Worm (Caenorhabditis elegans) whole organism, L2 larva: Measurements from ENCODE around the gene acs-10.

Experiments
- ZK546.5 ChIP-seq: sonication (generic microtip); optimal IDR thresholded peaks from 2 replicates; lab custom pipeline; 2017; ENCODE audit warnings: missing biosample characterization, missing genetic modification characterization
- ama-1 ChIP-seq: fragments of 150-350 bp; optimal IDR thresholded peaks from 2 replicates; lab custom pipeline; 2018; ENCODE audit warnings: inconsistent platforms
- elt-1 ChIP-seq: fragments of 150-350 bp; optimal IDR thresholded peaks from 2 replicates; lab custom pipeline; 2014; ENCODE audit warnings: missing biosample characterization, missing genetic modification characterization
- lin-13 ChIP-seq: fragments of 150-350 bp; optimal IDR thresholded peaks from 2 replicates; lab custom pipeline; 2014; ENCODE audit warnings: missing biosample characterization, missing genetic modification reagents, missing genetic modification characterization
- lin-39 ChIP-seq: fragments of 150-350 bp; optimal IDR thresholded peaks from 2 replicates; lab custom pipeline; 2014; ENCODE audit warnings: missing biosample characterization, missing genetic modification reagents, missing genetic modification characterization
- lsy-2 ChIP-seq, 2 experiments: fragments of 150-350 bp in 1 of 2; sonication (generic microtip) in 1 of 2; optimal IDR thresholded peaks; 2 replicates each; lab custom pipeline; 2014 to 2017; ENCODE audit warnings: missing biosample characterization in 2 of 2, missing genetic modification characterization in 2 of 2
- mdl-1 ChIP-seq, 2 experiments: fragments of 150-350 bp in 1 of 2; sonication (generic microtip) in 1 of 2; optimal IDR thresholded peaks; 2 replicates each; lab custom pipeline; 2017; ENCODE audit warnings: missing biosample characterization in 2 of 2, missing genetic modification characterization in 2 of 2
- nhr-10 ChIP-seq: sonication (generic microtip); optimal IDR thresholded peaks from 2 replicates; lab custom pipeline; 2017; ENCODE audit warnings: missing biosample characterization, missing genetic modification characterization
- nhr-11 ChIP-seq: fragments of 150-350 bp; optimal IDR thresholded peaks from 2 replicates; lab custom pipeline; 2014; ENCODE audit warnings: missing biosample characterization, missing genetic modification characterization
- skn-1 ChIP-seq: sonication (generic microtip); optimal IDR thresholded peaks from 2 replicates; lab custom pipeline; 2017; ENCODE audit warnings: missing biosample characterization, missing genetic modification characterization
- snpc-4 ChIP-seq: fragments of 150-350 bp; optimal IDR thresholded peaks from 2 replicates; lab custom pipeline; 2014; ENCODE audit warnings: missing biosample characterization, missing genetic modification characterization
- unc-62 ChIP-seq: fragments of 150-350 bp; optimal IDR thresholded peaks from 2 replicates; lab custom pipeline; 2014; ENCODE audit warnings: missing biosample characterization, missing genetic modification reagents, missing genetic modification characterization
- zag-1 ChIP-seq: fragments of 150-350 bp; optimal IDR thresholded peaks from 2 replicates; lab custom pipeline; 2014; ENCODE audit warnings: missing biosample characterization, missing genetic modification characterization
- ztf-4 ChIP-seq: fragments of 150-350 bp; optimal IDR thresholded peaks from 2 replicates; lab custom pipeline; 2014; ENCODE audit warnings: missing biosample characterization, missing genetic modification characterization

DNA sequence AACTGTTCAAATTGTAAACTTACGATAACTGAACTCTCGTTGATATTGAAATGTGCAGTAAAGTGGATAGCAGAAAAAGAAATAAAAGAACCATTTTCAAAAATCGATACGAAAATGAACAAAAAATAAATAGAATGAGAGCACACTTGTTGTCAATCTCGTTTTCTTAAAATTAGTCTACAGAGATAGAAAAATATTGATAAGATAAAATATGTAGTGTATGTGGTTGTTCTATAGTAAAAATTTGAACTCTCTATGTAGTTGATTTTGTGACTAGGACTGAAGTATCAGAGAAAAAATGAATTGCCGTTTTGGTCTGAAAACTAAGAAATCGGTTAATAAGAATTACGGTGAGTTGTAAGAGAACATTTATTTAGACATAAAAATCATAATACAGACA lies 25.0 kb downstream of the acs-10 start, which contains the start of gene cest-2.1:
- TF ChIP-seq elt-1 (tag; lab: Kevin White, UChicago) (no peak), nhr-11 (no peak), ztf-4 (no peak), nhr-10 (tag; lab: Kevin White, UChicago) (no peak), lsy-2 (tag; optimal IDR thresholded peaks at IDR 0.05; lab: Kevin White, UChicago) (no peak), ZK546.5 (tag; lab: Kevin White, UChicago) (no peak), lin-39 (tag; lab: Kevin White, UChicago) (no peak), mdl-1 (tag; optimal IDR thresholded peaks at IDR 0.05; lab: Kevin White, UChicago) (no peak), ama-1 (lab: Kevin White, UChicago) (no peak), unc-62 (GFP tag; lab: Kevin White, UChicago) (no peak), zag-1 (tag; lab: Kevin White, UChicago) (no peak), lin-13 (GFP tag; lab: Kevin White, UChicago) (no peak), skn-1 (no peak), snpc-4 (tag; lab: Kevin White, UChicago) (no peak)
